Fruit fly (Drosophila melanogaster) whole organism, embryonic: ENCODE results near the gene CG3349.

ENCODE experiments used
- Ada2b ChIP-seq: fragments of 200-800 bp; sonication (Bioruptor generic); IDR thresholded peaks from 2 replicates; pipeline ENCODE4 v1.3.6; 2022; ENCODE audit warnings: missing biosample characterization, missing genetic modification characterization
- CG10462 ChIP-seq: fragments of 200-800 bp; sonication (Bioruptor generic); optimal IDR thresholded peaks from 2 replicates; lab custom pipeline; 2016; ENCODE audit warnings: missing biosample characterization, missing genetic modification characterization
- CG10543 ChIP-seq: fragments of 200-800 bp; sonication (Bioruptor generic); optimal IDR thresholded peaks from 3 replicates; lab custom pipeline; 2017; ENCODE audit warnings: missing biosample characterization, mild to moderate bottlenecking, missing genetic modification characterization, moderate library complexity
- CG12942 ChIP-seq: fragments of 200-800 bp; sonication (Bioruptor generic); optimal IDR thresholded peaks from 3 replicates; lab custom pipeline; 2016; ENCODE audit warnings: missing biosample characterization, missing genetic modification characterization
- CG13775 ChIP-seq: fragments of 200-800 bp; sonication (Bioruptor generic); optimal IDR thresholded peaks from 3 replicates; lab custom pipeline; 2017; ENCODE audit warnings: missing biosample characterization, mild to moderate bottlenecking, missing genetic modification characterization
- CG15479 ChIP-seq: fragments of 200-800 bp; sonication (Bioruptor generic); optimal IDR thresholded peaks from 3 replicates; lab custom pipeline; 2019; ENCODE audit warnings: missing biosample characterization, mild to moderate bottlenecking, missing genetic modification characterization, moderate library complexity
- CG1647 ChIP-seq: fragments of 200-800 bp; sonication (Bioruptor generic); optimal IDR thresholded peaks from 3 replicates; lab custom pipeline; 2016; ENCODE audit warnings: missing biosample characterization, missing genetic modification characterization
- CG16815 ChIP-seq: fragments of 200-800 bp; sonication (Bioruptor generic); optimal IDR thresholded peaks from 3 replicates; lab custom pipeline; 2017; ENCODE audit warnings: missing biosample characterization, mild to moderate bottlenecking, missing genetic modification characterization
- CG17385 ChIP-seq: fragments of 200-800 bp; sonication (Bioruptor generic); optimal IDR thresholded peaks from 3 replicates; lab custom pipeline; 2018; ENCODE audit warnings: missing biosample characterization, mild to moderate bottlenecking, missing genetic modification characterization
- CG17568 ChIP-seq: fragments of 200-800 bp; sonication (Bioruptor generic); optimal IDR thresholded peaks from 2 replicates; lab custom pipeline; 2018; ENCODE audit warnings: missing biosample characterization, mild to moderate bottlenecking, missing genetic modification characterization, moderate library complexity
- CG17802 ChIP-seq: fragments of 200-800 bp; sonication (Bioruptor generic); optimal IDR thresholded peaks from 2 replicates; lab custom pipeline; 2018; ENCODE audit warnings: missing biosample characterization, mild to moderate bottlenecking, missing genetic modification characterization, moderate library complexity
- CG7357 ChIP-seq: fragments of 200-800 bp; sonication (Bioruptor generic); IDR thresholded peaks from 3 replicates; pipeline ENCODE4 v1.3.6; 2022; ENCODE audit warnings: missing biosample characterization, missing genetic modification characterization
- CG8089 ChIP-seq: fragments of 200-800 bp; sonication (Bioruptor generic); optimal IDR thresholded peaks from 3 replicates; lab custom pipeline; 2016; ENCODE audit warnings: missing biosample characterization, missing genetic modification characterization
- CG8924 ChIP-seq: fragments of 200-800 bp; optimal IDR thresholded peaks from 3 replicates; lab custom pipeline; 2019; ENCODE audit warnings: missing biosample characterization, mild to moderate bottlenecking, missing genetic modification characterization, moderate library complexity
- CG9215 ChIP-seq: fragments of 200-800 bp; sonication (Bioruptor generic); IDR thresholded peaks from 2 replicates; pipeline ENCODE4 v1.3.6; 2022; ENCODE audit warnings: missing biosample characterization, missing genetic modification characterization
- CG9727 ChIP-seq: fragments of 200-800 bp; sonication (Bioruptor generic); optimal IDR thresholded peaks from 3 replicates; lab custom pipeline; 2017; ENCODE audit warnings: missing biosample characterization, mild to moderate bottlenecking, missing genetic modification characterization
- CkIIα-i1 ChIP-seq: fragments of 200-800 bp; sonication (Bioruptor generic); IDR thresholded peaks from 2 replicates; pipeline ENCODE4 v1.3.6; 2022; ENCODE audit warnings: missing biosample characterization, missing genetic modification characterization
- Ets97D ChIP-seq: fragments of 200-800 bp; sonication (Bioruptor generic); optimal IDR thresholded peaks from 3 replicates; lab custom pipeline; 2016; ENCODE audit warnings: missing biosample characterization, missing genetic modification characterization
- Fer1 ChIP-seq: fragments of 200-800 bp; sonication (Bioruptor generic); optimal IDR thresholded peaks from 2 replicates; lab custom pipeline; 2017; ENCODE audit warnings: missing biosample characterization, mild to moderate bottlenecking, missing genetic modification characterization
- HLH54F ChIP-seq: fragments of 200-800 bp; sonication (Bioruptor generic); optimal IDR thresholded peaks from 3 replicates; lab custom pipeline; 2016; ENCODE audit warnings: missing biosample characterization, missing genetic modification characterization
- Hand ChIP-seq: fragments of 200-800 bp; sonication (Bioruptor generic); optimal IDR thresholded peaks from 2 replicates; lab custom pipeline; 2017; ENCODE audit warnings: mild to moderate bottlenecking, missing biosample characterization, missing genetic modification reagents, missing genetic modification characterization
- Jarid2 ChIP-seq: fragments of 200-800 bp; sonication (Bioruptor generic); optimal IDR thresholded peaks from 3 replicates; lab custom pipeline; 2017; ENCODE audit warnings: mild to moderate bottlenecking, missing biosample characterization, missing genetic modification reagents, missing genetic modification characterization
- Mad ChIP-seq: fragments of 200-800 bp; sonication (Bioruptor generic); optimal IDR thresholded peaks from 2 replicates; lab custom pipeline; 2016; ENCODE audit warnings: missing biosample characterization, missing genetic modification characterization
- NC2β ChIP-seq: fragments of 200-800 bp; sonication (Bioruptor generic); optimal IDR thresholded peaks from 2 replicates; lab custom pipeline; 2016; ENCODE audit warnings: missing biosample characterization, missing genetic modification characterization
- Oaz ChIP-seq: fragments of 200-800 bp; sonication (Bioruptor generic); IDR thresholded peaks from 2 replicates; pipeline ENCODE4 v1.3.6; 2022; ENCODE audit warnings: missing biosample characterization, missing genetic modification characterization
- Optix ChIP-seq: fragments of 200-800 bp; sonication (Bioruptor generic); IDR thresholded peaks from 3 replicates; pipeline ENCODE4 v1.3.6; 2022; ENCODE audit warnings: missing biosample characterization, missing genetic modification characterization
- Rfx ChIP-seq: fragments of 200-800 bp; sonication (Bioruptor generic); IDR thresholded peaks from 2 replicates; pipeline ENCODE4 v1.3.6; 2022; ENCODE audit warnings: missing biosample characterization, missing genetic modification characterization
- Rx ChIP-seq: fragments of 200-800 bp; sonication (Bioruptor generic); IDR thresholded peaks from 2 replicates; pipeline ENCODE4 v1.3.6; 2022; ENCODE audit warnings: missing biosample characterization, missing genetic modification characterization
- Ssrp ChIP-seq: fragments of 200-800 bp; sonication (Bioruptor generic); optimal IDR thresholded peaks from 2 replicates; lab custom pipeline; 2018; ENCODE audit warnings: missing biosample characterization, mild to moderate bottlenecking, missing genetic modification characterization, moderate library complexity
- btn ChIP-seq: fragments of 200-800 bp; sonication (Bioruptor generic); optimal IDR thresholded peaks from 2 replicates; lab custom pipeline; 2016; ENCODE audit warnings: missing biosample characterization, missing genetic modification characterization
- cato ChIP-seq: fragments of 200-800 bp; sonication (Bioruptor generic); optimal IDR thresholded peaks from 2 replicates; lab custom pipeline; 2016; ENCODE audit warnings: missing biosample characterization, missing genetic modification characterization, borderline replicate concordance
- fd3F ChIP-seq: fragments of 200-800 bp; sonication (Bioruptor generic); optimal IDR thresholded peaks from 2 replicates; lab custom pipeline; 2018; ENCODE audit warnings: missing biosample characterization, mild to moderate bottlenecking, missing genetic modification characterization, moderate library complexity
- fd96Cb ChIP-seq: fragments of 200-800 bp; sonication (Bioruptor generic); optimal IDR thresholded peaks from 2 replicates; lab custom pipeline; 2018; ENCODE audit warnings: missing biosample characterization, mild to moderate bottlenecking, missing genetic modification characterization, moderate library complexity
- ftz-f1 ChIP-seq: fragments of 200-800 bp; sonication (Bioruptor generic); optimal IDR thresholded peaks from 2 replicates; lab custom pipeline; 2016; ENCODE audit warnings: missing biosample characterization, missing genetic modification characterization
- gce ChIP-seq: fragments of 200-800 bp; sonication (Bioruptor generic); IDR thresholded peaks from 3 replicates; pipeline ENCODE4 v1.3.6; 2022; ENCODE audit warnings: missing biosample characterization, missing genetic modification characterization
- gcm ChIP-seq: fragments of 200-800 bp; sonication (Bioruptor generic); optimal IDR thresholded peaks from 2 replicates; lab custom pipeline; 2019; ENCODE audit warnings: missing biosample characterization, mild to moderate bottlenecking, missing genetic modification characterization, moderate library complexity
- grau ChIP-seq: fragments of 200-800 bp; optimal IDR thresholded peaks from 3 replicates; lab custom pipeline; 2019; ENCODE audit warnings: missing biosample characterization, mild to moderate bottlenecking, missing genetic modification characterization, moderate library complexity
- h ChIP-seq: fragments of >200 bp; optimal IDR thresholded peaks from 2 replicates; lab custom pipeline; 2017
- kay ChIP-seq: fragments of 200-800 bp; sonication (Bioruptor generic); optimal IDR thresholded peaks from 2 replicates; lab custom pipeline; 2016; ENCODE audit warnings: missing biosample characterization, missing genetic modification characterization
- klu ChIP-seq: fragments of 200-800 bp; sonication (Bioruptor generic); IDR thresholded peaks from 2 replicates; pipeline ENCODE4 v1.3.6; 2022; ENCODE audit warnings: missing biosample characterization, missing genetic modification characterization
- kni ChIP-seq: fragments of 200-800 bp; sonication (Bioruptor generic); optimal IDR thresholded peaks from 3 replicates; lab custom pipeline; 2017; ENCODE audit warnings: mild to moderate bottlenecking, missing biosample characterization, missing genetic modification reagents, missing genetic modification characterization
- luna ChIP-seq: fragments of 200-800 bp; sonication (Bioruptor generic); optimal IDR thresholded peaks from 2 replicates; lab custom pipeline; 2016; ENCODE audit warnings: missing biosample characterization, missing genetic modification characterization
- mam ChIP-seq: fragments of 200-800 bp; sonication (Bioruptor generic); optimal IDR thresholded peaks from 3 replicates; lab custom pipeline; 2016; ENCODE audit warnings: missing biosample characterization, missing genetic modification characterization
- nau ChIP-seq: fragments of 200-800 bp; sonication (Bioruptor generic); optimal IDR thresholded peaks from 3 replicates; lab custom pipeline; 2017; ENCODE audit warnings: missing biosample characterization, mild to moderate bottlenecking, missing genetic modification characterization, missing genetic modification reagents
- nerfin-1 ChIP-seq: fragments of 200-800 bp; sonication (Bioruptor generic); optimal IDR thresholded peaks from 3 replicates; lab custom pipeline; 2019; ENCODE audit warnings: missing biosample characterization, mild to moderate bottlenecking, missing genetic modification characterization, moderate library complexity
- pb ChIP-seq: fragments of 200-800 bp; sonication (Bioruptor generic); optimal IDR thresholded peaks from 3 replicates; lab custom pipeline; 2016; ENCODE audit warnings: missing biosample characterization, missing genetic modification characterization
- row ChIP-seq: fragments of 200-800 bp; sonication (Bioruptor generic); IDR thresholded peaks from 3 replicates; pipeline ENCODE4 v1.3.6; 2022; ENCODE audit warnings: missing biosample characterization, missing genetic modification characterization
- sna ChIP-seq: fragments of 200-800 bp; sonication (Bioruptor generic); IDR thresholded peaks from 2 replicates; pipeline ENCODE4 v1.3.6; 2022; ENCODE audit warnings: missing biosample characterization, missing genetic modification characterization; ENCODE audit not compliant: partially characterized antibody
- so ChIP-seq: fragments of 200-800 bp; sonication (Bioruptor generic); IDR thresholded peaks from 3 replicates; pipeline ENCODE4 v1.3.6; 2022; ENCODE audit warnings: missing biosample characterization, missing genetic modification characterization
- trh ChIP-seq: fragments of 200-800 bp; sonication (Bioruptor generic); optimal IDR thresholded peaks from 2 replicates; lab custom pipeline; 2016; ENCODE audit warnings: missing biosample characterization, missing genetic modification characterization
- zen ChIP-seq: fragments of 200-800 bp; sonication (Bioruptor generic); optimal IDR thresholded peaks from 3 replicates; lab custom pipeline; 2018; ENCODE audit warnings: missing biosample characterization, mild to moderate bottlenecking, missing genetic modification characterization, moderate library complexity

The CG3349 gene

DNA sequence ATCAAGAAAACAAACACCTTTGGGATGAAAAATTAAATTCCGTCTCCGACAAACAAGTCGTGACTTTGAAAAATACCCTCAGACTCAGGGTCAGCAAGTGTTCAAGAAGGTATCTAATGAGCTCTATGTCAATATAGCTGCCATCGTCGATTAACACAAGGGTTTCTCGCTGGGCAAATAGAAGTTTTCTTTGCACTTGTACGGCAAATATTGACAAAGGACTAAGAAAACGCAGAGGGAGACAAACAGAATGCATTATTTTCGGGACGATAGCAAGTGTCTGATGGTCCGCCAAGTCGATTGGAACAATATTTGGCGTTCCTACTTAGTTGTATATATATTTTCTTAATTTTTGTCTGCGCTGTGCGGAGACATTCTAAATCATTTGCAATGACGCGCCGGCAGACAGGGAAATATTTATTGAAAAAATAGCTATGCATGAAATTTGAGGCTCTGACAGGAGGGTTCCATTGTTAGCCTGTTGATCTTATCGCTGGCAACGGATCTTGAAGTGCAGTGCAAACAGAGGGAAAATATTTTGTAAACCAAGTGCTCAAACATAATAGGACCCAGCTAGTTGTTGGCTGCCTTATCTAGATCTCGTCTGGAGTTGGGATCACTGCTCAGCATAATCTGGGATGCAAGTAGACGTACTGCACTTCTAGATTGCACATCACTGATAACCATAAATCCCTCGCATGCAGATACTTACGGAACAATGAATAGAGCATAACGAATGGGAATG lies 23.0 kb upstream of the CG3349 start (continued):
- TF ChIP-seq CG7357: no peak
- peak; percentile 72 for TF ChIP-seq CG8924 (tag; lab: Kevin White, UChicago)
- no peak for TF ChIP-seq nau (GFP tag; lab: Kevin White, UChicago)
- peak; percentile 7 for TF ChIP-seq CG12942 (GFP tag; lab: Kevin White, UChicago)
- no peak for TF ChIP-seq row (GFP tag; lab: Robert Waterston, UW)
- TF ChIP-seq klu: no peak
- no peak for TF ChIP-seq fd3F (GFP tag; lab: Kevin White, UChicago)
- no peak for TF ChIP-seq Hand (GFP tag; lab: Kevin White, UChicago)
- TF ChIP-seq gce (GFP tag; lab: Robert Waterston, UW): no peak
- peak; percentile 44 for TF ChIP-seq NC2β (GFP tag; lab: Kevin White, UChicago)
- no peak for TF ChIP-seq Rx (GFP tag; lab: Robert Waterston, UW)
- TF ChIP-seq gcm (GFP tag; lab: Kevin White, UChicago): peak; percentile 40
- no peak for TF ChIP-seq CG1647 (GFP tag; lab: Kevin White, UChicago)
- peak; percentile 2 for TF ChIP-seq CG16815 (GFP tag; lab: Kevin White, UChicago)
- TF ChIP-seq zen (tag; lab: Kevin White, UChicago): peak; percentile 97
- TF ChIP-seq h (lab: Kevin White, UChicago): no peak
- peak; percentile 8 for TF ChIP-seq Mad (GFP tag; lab: Kevin White, UChicago)
- no peak for TF ChIP-seq so
- no peak for TF ChIP-seq CG13775 (GFP tag; lab: Kevin White, UChicago)
- TF ChIP-seq Rfx (GFP tag; lab: Robert Waterston, UW): no peak
- no peak for TF ChIP-seq btn (GFP tag; lab: Kevin White, UChicago)
- TF ChIP-seq luna (GFP tag; lab: Kevin White, UChicago): no peak
- no peak for TF ChIP-seq trh (GFP tag; lab: Kevin White, UChicago)
- peak; percentile 66 for TF ChIP-seq CG17568 (GFP tag; lab: Kevin White, UChicago)
- TF ChIP-seq CG17385 (GFP tag; lab: Kevin White, UChicago): no peak
- TF ChIP-seq CG10462: peak; percentile 58
- no peak for TF ChIP-seq Ssrp (tag; lab: Kevin White, UChicago)
- no peak for TF ChIP-seq CG8089 (GFP tag; lab: Kevin White, UChicago)
- peak; percentile 99 for TF ChIP-seq CG15479 (GFP tag; lab: Kevin White, UChicago)
- TF ChIP-seq Jarid2: no peak
- no peak for TF ChIP-seq mam (GFP tag; lab: Kevin White, UChicago)
- TF ChIP-seq Optix (GFP tag; lab: Robert Waterston, UW): no peak
- TF ChIP-seq fd96Cb (tag; lab: Kevin White, UChicago): no peak
- TF ChIP-seq sna (GFP tag; lab: Robert Waterston, UW): no peak
- TF ChIP-seq CG10543: no peak
- TF ChIP-seq Oaz (GFP tag; lab: Robert Waterston, UW): no peak
- TF ChIP-seq pb (GFP tag; lab: Kevin White, UChicago): no peak
- TF ChIP-seq CG9215 (GFP tag; lab: Robert Waterston, UW): no peak
- no peak for TF ChIP-seq Ets97D (GFP tag; lab: Kevin White, UChicago)
- no peak for TF ChIP-seq cato (GFP tag; lab: Kevin White, UChicago)
- no peak for TF ChIP-seq grau (tag; lab: Kevin White, UChicago)
- no peak for TF ChIP-seq HLH54F (GFP tag; lab: Kevin White, UChicago)
- TF ChIP-seq Ada2b: no peak
- no peak for TF ChIP-seq ftz-f1 (GFP tag; lab: Kevin White, UChicago)
- no peak for TF ChIP-seq kay (GFP tag; lab: Kevin White, UChicago)
- no peak for TF ChIP-seq nerfin-1 (tag; lab: Kevin White, UChicago)
- no peak for TF ChIP-seq CG17802 (tag; lab: Kevin White, UChicago)
- TF ChIP-seq CkIIα-i1 (GFP tag; lab: Robert Waterston, UW): no peak
- no peak for TF ChIP-seq Fer1 (GFP tag; lab: Kevin White, UChicago)
- TF ChIP-seq CG9727 (GFP tag; lab: Kevin White, UChicago): peak; percentile 90
- TF ChIP-seq kni (GFP tag; lab: Kevin White, UChicago): peak; percentile 52
